Worm (Caenorhabditis elegans) whole organism, L1 larva: ENCODE results near the gene srbc-57.

ENCODE experiments used
- Y116A8C.19 ChIP-seq: sonication (generic microtip); optimal IDR thresholded peaks from 2 replicates; lab custom pipeline; 2016; ENCODE audit warnings: missing compliant biosample characterization, missing genetic modification characterization, borderline replicate concordance
- aha-1 ChIP-seq: fragments of 150-350 bp; optimal IDR thresholded peaks from 2 replicates; lab custom pipeline; 2014; ENCODE audit warnings: missing biosample characterization, missing genetic modification characterization
- alr-1 ChIP-seq: fragments of 200-800 bp; sonication (Bioruptor generic); optimal IDR thresholded peaks from 2 replicates; lab custom pipeline; 2018; ENCODE audit warnings: borderline replicate concordance, mild to moderate bottlenecking, missing genetic modification characterization, missing compliant biosample characterization
- blmp-1 ChIP-seq: fragments of 150-350 bp; optimal IDR thresholded peaks from 2 replicates; lab custom pipeline; 2014; ENCODE audit warnings: missing biosample characterization, missing genetic modification characterization
- ceh-63 ChIP-seq: fragments of 200-800 bp; sonication (Bioruptor generic); optimal IDR thresholded peaks from 2 replicates; lab custom pipeline; 2018; ENCODE audit warnings: mild to moderate bottlenecking, missing genetic modification characterization, missing compliant biosample characterization
- ceh-8 ChIP-seq: fragments of 200-800 bp; sonication (Bioruptor generic); optimal IDR thresholded peaks from 2 replicates; lab custom pipeline; 2018; ENCODE audit warnings: mild to moderate bottlenecking, missing genetic modification characterization, moderate library complexity, missing compliant biosample characterization
- ces-1 ChIP-seq: fragments of 150-350 bp; optimal IDR thresholded peaks from 2 replicates; lab custom pipeline; 2014; ENCODE audit warnings: missing biosample characterization, missing genetic modification reagents, missing genetic modification characterization
- dsc-1 ChIP-seq: sonication (generic microtip); optimal IDR thresholded peaks from 2 replicates; lab custom pipeline; 2016; ENCODE audit warnings: mild to moderate bottlenecking, missing genetic modification characterization, missing compliant biosample characterization
- efl-1 ChIP-seq, 4 experiments: fragments of 150-350 bp; optimal IDR thresholded peaks in 3 of 4; peaks in 1 of 4; 1 replicate in 1 of 4; 2 replicates in 3 of 4; lab custom pipeline; 2014; ENCODE audit warnings: missing biosample characterization in 2 of 4, missing genetic modification characterization in 2 of 4, missing genetic modification reagents in 2 of 4
- egl-13 ChIP-seq: sonication (generic microtip); optimal IDR thresholded peaks from 2 replicates; lab custom pipeline; 2016; ENCODE audit warnings: missing genotype, missing genetic modification reagents, missing genetic modification characterization, missing compliant biosample characterization
- elt-2 ChIP-seq: sonication (generic microtip); optimal IDR thresholded peaks from 2 replicates; lab custom pipeline; 2016; ENCODE audit warnings: missing genetic modification characterization, mild to moderate bottlenecking, inconsistent platforms, missing compliant biosample characterization, missing genetic modification reagents
- fkh-4 ChIP-seq: sonication (generic microtip); optimal IDR thresholded peaks from 2 replicates; lab custom pipeline; 2016; ENCODE audit warnings: missing compliant biosample characterization, missing genetic modification characterization, borderline replicate concordance
- hlh-17 ChIP-seq: fragments of 200-800 bp; sonication (Bioruptor generic); optimal IDR thresholded peaks from 2 replicates; lab custom pipeline; 2018; ENCODE audit warnings: missing genetic modification characterization, mild to moderate bottlenecking, missing compliant biosample characterization, moderate library complexity, borderline replicate concordance
- hlh-4 ChIP-seq: sonication (generic microtip); optimal IDR thresholded peaks from 2 replicates; lab custom pipeline; 2016; ENCODE audit warnings: mild to moderate bottlenecking, missing genetic modification characterization, missing compliant biosample characterization
- lin-13 ChIP-seq: fragments of 150-350 bp; optimal IDR thresholded peaks from 2 replicates; lab custom pipeline; 2014; ENCODE audit warnings: missing biosample characterization, missing genetic modification reagents, missing genetic modification characterization
- lin-35 ChIP-seq, 2 experiments: fragments of 150-350 bp; optimal IDR thresholded peaks; 2 replicates each; lab custom pipeline; 2014; ENCODE audit warnings: missing biosample characterization in 2 of 2, missing genetic modification characterization in 2 of 2, missing genetic modification reagents in 2 of 2
- mep-1 ChIP-seq: fragments of 150-350 bp; optimal IDR thresholded peaks from 2 replicates; lab custom pipeline; 2014; ENCODE audit warnings: missing biosample characterization, missing genetic modification characterization
- nhr-12 ChIP-seq: sonication (generic microtip); optimal IDR thresholded peaks from 2 replicates; lab custom pipeline; 2017; ENCODE audit warnings: missing biosample characterization, missing genetic modification characterization
- nhr-20 ChIP-seq: sonication (generic microtip); optimal IDR thresholded peaks from 2 replicates; lab custom pipeline; 2016; ENCODE audit warnings: mild to moderate bottlenecking, missing genetic modification characterization, missing compliant biosample characterization
- nhr-28 ChIP-seq: fragments of 150-350 bp; optimal IDR thresholded peaks from 2 replicates; lab custom pipeline; 2014; ENCODE audit warnings: missing biosample characterization, missing genetic modification characterization
- nhr-47 ChIP-seq: sonication (generic microtip); optimal IDR thresholded peaks from 2 replicates; lab custom pipeline; 2016; ENCODE audit warnings: mild to moderate bottlenecking, missing genetic modification characterization, moderate library complexity, missing compliant biosample characterization
- nhr-71 ChIP-seq: sonication (generic microtip); optimal IDR thresholded peaks from 2 replicates; lab custom pipeline; 2016; ENCODE audit warnings: mild to moderate bottlenecking, missing genetic modification characterization, moderate library complexity, missing compliant biosample characterization
- nhr-76 ChIP-seq: sonication (generic microtip); optimal IDR thresholded peaks from 2 replicates; lab custom pipeline; 2017; ENCODE audit warnings: missing biosample characterization, missing genetic modification characterization
- nhr-77 ChIP-seq: fragments of 150-350 bp; optimal IDR thresholded peaks from 2 replicates; lab custom pipeline; 2014; ENCODE audit warnings: missing biosample characterization, missing genetic modification characterization
- nhr-85 ChIP-seq: sonication (generic microtip); peaks from one replicate; lab custom pipeline; 2016; ENCODE audit warnings: missing genetic modification characterization, inconsistent platforms, missing compliant biosample characterization
- pax-3 ChIP-seq: fragments of 200-800 bp; sonication (Bioruptor generic); optimal IDR thresholded peaks from 2 replicates; lab custom pipeline; 2018; ENCODE audit warnings: mild to moderate bottlenecking, missing genetic modification characterization, moderate library complexity, missing compliant biosample characterization
- rnt-1 ChIP-seq: sonication (generic microtip); optimal IDR thresholded peaks from 2 replicates; lab custom pipeline; 2016; ENCODE audit warnings: mild to moderate bottlenecking, missing genetic modification characterization, moderate library complexity, missing compliant biosample characterization
- skn-1 ChIP-seq: fragments of 150-350 bp; optimal IDR thresholded peaks from 2 replicates; lab custom pipeline; 2014; ENCODE audit warnings: missing biosample characterization, missing genetic modification characterization
- snpc-4 ChIP-seq: fragments of 150-350 bp; optimal IDR thresholded peaks from 2 replicates; lab custom pipeline; 2014; ENCODE audit warnings: missing biosample characterization, missing genetic modification characterization
- sox-4 ChIP-seq: sonication (generic microtip); optimal IDR thresholded peaks from 2 replicates; lab custom pipeline; 2016; ENCODE audit warnings: missing genetic modification characterization, missing compliant biosample characterization
- tlp-1 ChIP-seq: fragments of 150-350 bp; optimal IDR thresholded peaks from 2 replicates; lab custom pipeline; 2014; ENCODE audit warnings: missing biosample characterization, missing genetic modification characterization
- unc-98 ChIP-seq: fragments of 200-800 bp; sonication (Bioruptor generic); IDR thresholded peaks from 2 replicates; pipeline ENCODE4 v1.3.6; 2022; ENCODE audit warnings: missing genetic modification characterization, missing compliant biosample characterization
- ztf-11 ChIP-seq, 2 experiments: sonication (generic microtip); optimal IDR thresholded peaks; 2 replicates each; lab custom pipeline; 2016 to 2017; ENCODE audit warnings: missing genetic modification characterization in 2 of 2, missing biosample characterization in 1 of 2, missing compliant biosample characterization in 1 of 2

Gene srbc-57

DNA sequence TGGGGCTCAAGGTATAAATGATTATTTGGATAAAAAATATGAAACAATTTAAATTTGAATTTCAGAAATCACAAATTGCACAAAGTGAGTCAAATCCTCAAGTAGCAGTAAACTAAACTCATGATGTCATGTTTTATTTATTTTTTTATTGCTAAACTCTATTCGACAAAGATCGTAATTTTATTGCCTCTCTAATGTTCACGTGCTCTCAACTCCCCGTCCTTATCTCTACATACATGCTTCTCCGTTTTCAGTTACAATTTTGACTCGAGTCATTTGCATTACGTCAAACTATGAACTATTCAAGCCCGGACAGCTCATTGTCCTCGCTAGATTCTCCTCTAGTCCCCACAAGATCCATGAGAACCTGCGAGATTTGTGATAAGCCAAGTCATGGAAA is 6.2 kb upstream of the srbc-57 start, which contains the start of gene nhr-99:
Gene nhr-99, plus strand, starts transcription at position 263 of the 400 bp plus-strand sequence.
- TF ChIP-seq aha-1 (no peak), lin-35 (GFP tag; optimal IDR thresholded peaks at IDR 0.05; lab: Kevin White, UChicago) (peak in 1 of 2 experiments; percentile 10), nhr-47 (no peak), unc-98 (GFP tag; lab: Robert Waterston, UW) (no peak), elt-2 (tag; lab: Kevin White, UChicago) (peak; percentile 62), alr-1 (no peak), nhr-20 (peak; percentile 40)

DNA sequence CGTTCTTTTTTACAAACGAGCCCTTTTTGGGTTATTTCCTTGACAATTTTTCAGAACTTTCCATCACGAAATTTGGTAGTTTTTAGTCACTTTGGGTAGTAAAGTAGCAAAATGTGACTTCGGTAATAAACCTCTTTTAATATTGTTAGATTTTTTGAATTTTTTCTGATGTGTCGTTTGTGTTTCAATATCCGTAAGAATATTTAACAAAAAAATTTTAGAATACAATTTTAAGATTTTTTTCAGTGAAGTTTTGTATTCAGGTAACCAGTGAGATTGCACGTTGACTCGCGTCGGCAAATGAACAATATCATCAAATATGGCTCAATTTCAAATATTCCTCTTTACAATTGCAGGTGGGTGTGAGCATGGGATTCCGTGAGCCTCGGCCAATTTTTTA is 4.2 kb upstream of the srbc-57 start, which contains the start of gene srt-31:
Gene srt-31, plus strand, starts transcription at position 301 of the 400 bp plus-strand sequence.
- no peak for TF ChIP-seq aha-1
- no peak for TF ChIP-seq hlh-4 (tag; lab: Kevin White, UChicago)
- no peak for TF ChIP-seq ceh-63
- no peak for TF ChIP-seq hlh-17 (GFP tag; lab: Kevin White, UChicago)
- TF ChIP-seq lin-13 (GFP tag; lab: Kevin White, UChicago): no peak

DNA sequence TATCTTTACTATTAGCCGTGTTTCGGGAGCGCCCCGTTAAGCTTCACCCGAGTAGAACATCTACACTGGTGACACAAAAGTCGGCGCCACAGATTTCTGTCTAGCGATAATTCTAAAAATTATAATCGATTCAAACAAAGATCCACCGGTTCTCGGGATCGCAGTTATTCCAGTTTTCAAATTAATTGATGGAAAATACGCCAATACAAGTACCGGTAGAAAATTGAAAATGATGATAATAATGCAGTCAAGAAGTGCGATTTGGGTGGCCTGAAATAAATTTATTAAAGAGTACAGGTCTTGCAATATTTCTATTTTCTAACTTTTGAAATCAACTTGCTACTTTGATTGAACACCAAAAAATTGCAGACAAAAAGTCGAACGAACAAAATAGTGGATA is 853 bp downstream of the srbc-57 start:
- no peak for TF ChIP-seq ceh-8 (GFP tag; lab: Kevin White, UChicago)
- TF ChIP-seq Y116A8C.19 (tag; lab: Kevin White, UChicago): no peak
- no peak for TF ChIP-seq efl-1 (optimal IDR thresholded peaks at IDR 0.05; lab: Kevin White, UChicago)
- peak in 1 of 2 experiments; percentile 85 for TF ChIP-seq efl-1 (GFP tag; optimal IDR thresholded peaks at IDR 0.05 in 1 of 2; lab: Kevin White, UChicago)
- no peak for TF ChIP-seq sox-4 (tag; lab: Kevin White, UChicago)
- no peak for TF ChIP-seq nhr-77
- no peak for TF ChIP-seq tlp-1 (tag; lab: Kevin White, UChicago)
- TF ChIP-seq ztf-11 (tag; optimal IDR thresholded peaks at IDR 0.05; lab: Kevin White, UChicago): no peak
- TF ChIP-seq, all 84 proteins: peak for 1

DNA sequence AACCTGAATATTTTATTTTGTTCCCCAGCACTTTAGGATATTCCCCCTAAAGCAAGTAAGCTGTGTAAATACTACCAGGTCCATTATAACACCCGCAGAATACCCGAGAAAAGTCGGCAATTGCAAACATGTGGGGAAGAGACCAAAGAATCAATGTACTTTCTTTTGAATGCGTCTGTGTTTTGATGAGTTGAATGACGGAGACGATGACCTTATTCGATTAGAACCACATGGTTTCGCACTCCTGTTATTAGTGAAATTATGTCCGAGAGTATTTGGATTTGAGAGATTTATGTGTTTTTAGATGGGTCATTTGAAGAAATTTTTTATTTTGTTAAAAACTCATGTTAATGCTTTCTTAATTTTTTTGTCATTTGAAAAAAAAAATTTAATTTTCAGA is 3.0 kb downstream of the srbc-57 start:
- TF ChIP-seq nhr-71 (tag; lab: Kevin White, UChicago): peak; percentile 45
- TF ChIP-seq nhr-85 (tag; lab: Kevin White, UChicago): peak; percentile 78
- TF ChIP-seq egl-13 (tag; lab: Kevin White, UChicago): no peak
- TF ChIP-seq snpc-4 (tag; lab: Kevin White, UChicago): no peak
- TF ChIP-seq blmp-1 (tag; lab: Kevin White, UChicago): peak; percentile 89
- TF ChIP-seq dsc-1 (tag; lab: Kevin White, UChicago): peak; percentile 90
- peak; percentile 10 for TF ChIP-seq lin-13 (GFP tag; lab: Kevin White, UChicago)
- no peak for TF ChIP-seq skn-1 (tag; lab: Kevin White, UChicago)
- no peak for TF ChIP-seq nhr-28 (tag; lab: Kevin White, UChicago)
- TF ChIP-seq nhr-20: peak; percentile 4
- TF ChIP-seq fkh-4 (tag; lab: Kevin White, UChicago): peak; percentile 32
- peak; percentile 2 for TF ChIP-seq mep-1 (tag; lab: Kevin White, UChicago)

DNA sequence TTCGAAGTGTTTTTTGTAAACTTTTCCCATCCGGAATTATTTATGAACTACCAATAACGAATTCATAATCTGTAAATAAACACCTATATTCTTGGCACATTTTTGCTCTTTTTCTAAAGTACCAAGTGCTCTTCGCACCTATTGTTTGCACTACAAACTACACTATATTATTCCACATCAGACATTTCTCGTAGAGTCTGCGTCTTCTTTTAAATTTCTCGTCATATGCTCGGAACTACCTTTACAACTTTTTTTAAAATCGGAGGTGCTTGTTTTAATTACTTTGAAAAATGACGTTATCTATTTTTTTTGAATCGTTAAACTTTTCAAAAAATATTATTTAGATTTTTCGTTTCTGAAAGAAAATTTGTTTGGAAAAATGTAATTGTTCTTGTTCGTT is 3.6 kb downstream of the srbc-57 start, which contains the start of gene nhr-201:
Gene nhr-201, plus strand, starts transcription at position 29 of the 400 bp plus-strand sequence.
- no peak for TF ChIP-seq nhr-76 (tag; lab: Kevin White, UChicago)
- no peak for TF ChIP-seq pax-3 (tag; lab: Kevin White, UChicago)
- no peak for TF ChIP-seq ces-1 (GFP tag; lab: Kevin White, UChicago)
- peak; percentile 19 for TF ChIP-seq elt-2 (tag; lab: Kevin White, UChicago)
- peak; percentile 85 for TF ChIP-seq nhr-20
- peak; percentile 10 for TF ChIP-seq nhr-71 (tag; lab: Kevin White, UChicago)
- TF ChIP-seq sox-4 (tag; lab: Kevin White, UChicago): no peak
- TF ChIP-seq efl-1 (optimal IDR thresholded peaks at IDR 0.05; lab: Kevin White, UChicago): no peak
- peak in 1 of 2 experiments; percentile 84 for TF ChIP-seq efl-1 (GFP tag; optimal IDR thresholded peaks at IDR 0.05 in 1 of 2; lab: Kevin White, UChicago)
- TF ChIP-seq nhr-12: no peak
- no peak for TF ChIP-seq rnt-1 (tag; lab: Kevin White, UChicago)
- no peak for TF ChIP-seq ceh-63
- TF ChIP-seq, all 84 proteins: peak for 4
